Worm (Caenorhabditis elegans) whole organism, L4 larva: ENCODE results near the gene kcc-3.

Experiments used
- F44E2.7 ChIP-seq: fragments of 200-800 bp; sonication (Bioruptor generic); IDR thresholded peaks from 2 replicates; pipeline ENCODE4 v2.1.2; 2022; ENCODE audit warnings: missing genetic modification characterization, missing compliant biosample characterization
- T26A8.4 ChIP-seq: fragments of 200-800 bp; sonication (Bioruptor generic); IDR thresholded peaks from 2 replicates; pipeline ENCODE4 v1.3.6; 2022; ENCODE audit warnings: missing genetic modification characterization, missing compliant biosample characterization
- ZK337.2 ChIP-seq: fragments of 200-800 bp; sonication (Bioruptor generic); IDR thresholded peaks from 2 replicates; pipeline ENCODE4 v1.3.6; 2022; ENCODE audit warnings: missing genetic modification reagents, missing genetic modification characterization, missing compliant biosample characterization
- aha-1 ChIP-seq: fragments of 150-350 bp; peaks from one replicate; lab custom pipeline; 2014; ENCODE audit warnings: missing biosample characterization, missing genetic modification characterization
- aly-2 ChIP-seq: sonication (generic microtip); optimal IDR thresholded peaks from 2 replicates; lab custom pipeline; 2018; ENCODE audit warnings: missing biosample characterization, missing genetic modification characterization
- arid-1 ChIP-seq: fragments of 200-800 bp; sonication (Bioruptor generic); conservative IDR thresholded peaks from 2 replicates; pipeline ENCODE4 v1.3.6; 2022; ENCODE audit warnings: missing genetic modification reagents, missing genetic modification characterization, missing compliant biosample characterization
- ceh-28 ChIP-seq: fragments of 150-350 bp; optimal IDR thresholded peaks from 2 replicates; lab custom pipeline; 2014; ENCODE audit warnings: missing biosample characterization, missing genetic modification reagents, missing genetic modification characterization
- dmd-9 ChIP-seq: fragments of 200-800 bp; sonication (Bioruptor generic); IDR thresholded peaks from 2 replicates; pipeline ENCODE4 v1.3.6; 2022; ENCODE audit warnings: missing genetic modification reagents, missing genetic modification characterization, missing compliant biosample characterization
- dpl-1 ChIP-seq: fragments of 150-350 bp; optimal IDR thresholded peaks from 2 replicates; lab custom pipeline; 2014; ENCODE audit warnings: missing biosample characterization, missing genetic modification reagents, missing genetic modification characterization
- duxl-1 ChIP-seq: sonication (generic microtip); optimal IDR thresholded peaks from 2 replicates; lab custom pipeline; 2016; ENCODE audit warnings: mild to moderate bottlenecking, missing genetic modification characterization, moderate library complexity, missing compliant biosample characterization; ENCODE audit not compliant: poor library complexity
- dve-1 ChIP-seq: sonication (generic microtip); optimal IDR thresholded peaks from 2 replicates; lab custom pipeline; 2017; ENCODE audit warnings: antibody characterized with exemption, mild to moderate bottlenecking, missing genetic modification characterization, missing compliant biosample characterization; ENCODE audit not compliant: insufficient read depth
- fkh-10 ChIP-seq: fragments of 150-350 bp; optimal IDR thresholded peaks from 2 replicates; lab custom pipeline; 2014; ENCODE audit warnings: missing biosample characterization, missing genetic modification reagents, missing genetic modification characterization
- gei-8 ChIP-seq: fragments of 200-800 bp; sonication (Bioruptor generic); optimal IDR thresholded peaks from 2 replicates; lab custom pipeline; 2018; ENCODE audit warnings: mild to moderate bottlenecking, missing genetic modification characterization, missing compliant biosample characterization
- hif-1 ChIP-seq, 2 experiments: sonication (generic microtip); optimal IDR thresholded peaks; 2 replicates each; lab custom pipeline; 2016 to 2017; ENCODE audit warnings: missing compliant biosample characterization in 2 of 2, missing genetic modification characterization in 2 of 2, missing genetic modification reagents in 2 of 2, missing genotype in 2 of 2, mild to moderate bottlenecking in 1 of 2
- hlh-11 ChIP-seq: fragments of 200-800 bp; sonication (Bioruptor generic); optimal IDR thresholded peaks from 2 replicates; lab custom pipeline; 2018; ENCODE audit warnings: mild to moderate bottlenecking, missing genetic modification characterization, missing compliant biosample characterization
- hlh-30 ChIP-seq: sonication (generic microtip); optimal IDR thresholded peaks from 2 replicates; lab custom pipeline; 2017; ENCODE audit warnings: antibody characterized with exemption, mild to moderate bottlenecking, missing genetic modification characterization, missing compliant biosample characterization; ENCODE audit not compliant: insufficient read depth
- lim-7 ChIP-seq: fragments of 200-800 bp; sonication (Bioruptor generic); IDR thresholded peaks from 2 replicates; pipeline ENCODE4 v1.3.6; 2022; ENCODE audit warnings: missing genetic modification characterization, missing compliant biosample characterization
- lin-29 ChIP-seq: fragments of 200-800 bp; sonication (Bioruptor generic); IDR thresholded peaks from 2 replicates; pipeline ENCODE4 v1.3.6; 2022; ENCODE audit warnings: missing genetic modification reagents, missing genetic modification characterization, missing compliant biosample characterization
- lin-38 ChIP-seq: fragments of 200-800 bp; sonication (Bioruptor generic); IDR thresholded peaks from 2 replicates; pipeline ENCODE4 v1.3.6; 2022; ENCODE audit warnings: missing genetic modification reagents, missing genetic modification characterization, missing compliant biosample characterization
- lsy-2 ChIP-seq, 2 experiments: fragments of 150-350 bp in 1 of 2; sonication (generic microtip) in 1 of 2; optimal IDR thresholded peaks; 2 replicates each; lab custom pipeline; 2014 to 2017; ENCODE audit warnings: missing biosample characterization in 2 of 2, missing genetic modification characterization in 2 of 2
- madf-9 ChIP-seq: fragments of 200-800 bp; sonication (Bioruptor generic); conservative IDR thresholded peaks from 2 replicates; pipeline ENCODE4 v1.3.6; 2022; ENCODE audit warnings: missing genetic modification reagents, missing genetic modification characterization, missing compliant biosample characterization
- mep-1 ChIP-seq: fragments of 150-350 bp; sonication (generic microtip); optimal IDR thresholded peaks from 3 replicates; lab custom pipeline; 2014; ENCODE audit warnings: missing biosample characterization, missing genetic modification characterization
- mes-2 ChIP-seq: sonication (generic microtip); optimal IDR thresholded peaks from 2 replicates; lab custom pipeline; 2016; ENCODE audit warnings: missing genotype, mild to moderate bottlenecking, missing genetic modification characterization, missing compliant biosample characterization; ENCODE audit not compliant: poor library complexity, severe bottlenecking
- mxl-3 ChIP-seq: fragments of 200-800 bp; sonication (Bioruptor generic); optimal IDR thresholded peaks from 2 replicates; lab custom pipeline; 2018; ENCODE audit warnings: mild to moderate bottlenecking, missing genetic modification characterization, missing compliant biosample characterization
- nhr-25 ChIP-seq: sonication (generic microtip); optimal IDR thresholded peaks from 2 replicates; lab custom pipeline; 2017; ENCODE audit warnings: missing genetic modification characterization, mild to moderate bottlenecking, missing compliant biosample characterization, antibody characterized with exemption, moderate library complexity, borderline replicate concordance; ENCODE audit not compliant: insufficient read depth
- nhr-28 ChIP-seq: fragments of 150-350 bp; optimal IDR thresholded peaks from 2 replicates; lab custom pipeline; 2014; ENCODE audit warnings: missing biosample characterization, missing genetic modification characterization
- nhr-48 ChIP-seq: sonication (generic microtip); optimal IDR thresholded peaks from 2 replicates; lab custom pipeline; 2016; ENCODE audit warnings: mild to moderate bottlenecking, missing genetic modification characterization, missing compliant biosample characterization
- nhr-77 ChIP-seq: fragments of 150-350 bp; optimal IDR thresholded peaks from 2 replicates; lab custom pipeline; 2014; ENCODE audit warnings: missing biosample characterization, missing genetic modification characterization
- rbr-2 ChIP-seq: sonication (generic microtip); optimal IDR thresholded peaks from 2 replicates; lab custom pipeline; 2016; ENCODE audit warnings: missing genotype, missing genetic modification characterization, missing compliant biosample characterization
- spr-1 ChIP-seq: sonication (generic microtip); optimal IDR thresholded peaks from 2 replicates; lab custom pipeline; 2016; ENCODE audit warnings: mild to moderate bottlenecking, missing genetic modification characterization, missing compliant biosample characterization
- spr-3 ChIP-seq: fragments of 200-800 bp; sonication (Bioruptor generic); optimal IDR thresholded peaks from 2 replicates; lab custom pipeline; 2018; ENCODE audit warnings: mild to moderate bottlenecking, missing genetic modification characterization, missing compliant biosample characterization
- tra-1 ChIP-seq: fragments of 200-800 bp; sonication (Bioruptor generic); IDR thresholded peaks from 2 replicates; pipeline ENCODE4 v1.3.6; 2022; ENCODE audit warnings: missing genetic modification reagents, missing genetic modification characterization, missing compliant biosample characterization
- unc-39 ChIP-seq: sonication (generic microtip); optimal IDR thresholded peaks from 2 replicates; lab custom pipeline; 2017; ENCODE audit warnings: missing biosample characterization, missing genetic modification characterization
- unc-62 ChIP-seq, 3 experiments: fragments of 150-350 bp in 1 of 3; sonication (generic microtip); optimal IDR thresholded peaks in 2 of 3; peaks in 1 of 3; 1 replicate in 1 of 3; 2 replicates in 2 of 3; lab custom pipeline; 2014 to 2017; ENCODE audit warnings: missing biosample characterization in 3 of 3, missing genetic modification characterization in 3 of 3, missing genetic modification reagents in 3 of 3, missing genotype in 1 of 3
- vab-7 ChIP-seq: fragments of 200-800 bp; sonication (Bioruptor generic); IDR thresholded peaks from 2 replicates; pipeline ENCODE4 v1.3.6; 2022; ENCODE audit warnings: missing genetic modification reagents, missing genetic modification characterization, missing compliant biosample characterization
- zfp-3 ChIP-seq: fragments of 200-800 bp; sonication (Bioruptor generic); conservative IDR thresholded peaks from 2 replicates; pipeline ENCODE4 v1.3.6; 2022; ENCODE audit warnings: missing genetic modification reagents, missing genetic modification characterization, missing compliant biosample characterization
- zip-11 ChIP-seq: fragments of 200-800 bp; sonication (Bioruptor generic); IDR thresholded peaks from 2 replicates; pipeline ENCODE4 v1.3.6; 2022; ENCODE audit warnings: missing genetic modification characterization, missing compliant biosample characterization
- zip-2 ChIP-seq: fragments of 150-350 bp; optimal IDR thresholded peaks from 2 replicates; lab custom pipeline; 2014; ENCODE audit warnings: missing biosample characterization, missing genetic modification characterization

kcc-3 gene

DNA sequence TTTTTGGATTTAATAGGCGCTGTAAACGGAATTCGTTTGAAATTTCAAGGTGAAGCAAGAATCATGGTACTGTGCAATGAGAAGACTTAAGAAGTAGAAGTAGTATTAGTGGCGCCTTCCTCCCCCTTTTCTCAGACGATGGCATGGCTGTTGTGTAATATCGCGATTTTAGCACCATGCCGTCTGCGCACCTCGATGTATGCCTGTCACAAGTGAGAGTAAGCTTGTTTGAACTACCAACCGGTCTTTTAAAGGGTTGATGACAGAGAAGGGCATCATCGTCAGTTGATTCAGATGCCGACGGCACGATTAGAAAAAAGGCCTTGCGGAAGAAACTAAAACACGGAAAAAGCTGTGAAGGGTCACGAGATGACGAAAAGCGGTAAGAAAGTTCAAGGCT lies 30.1 kb downstream of the kcc-3 start:
- TF ChIP-seq unc-62 (GFP tag; optimal IDR thresholded peaks at IDR 0.05 in 1 of 2; lab: Kevin White, UChicago) (peak in 1 of 2 experiments; percentile 61), unc-62 (tag; optimal IDR thresholded peaks at IDR 0.05; lab: Kevin White, UChicago) (no peak), nhr-77 (tag; lab: Kevin White, UChicago) (no peak), hlh-11 (tag; lab: Kevin White, UChicago) (peak; percentile 71), unc-39 (tag; lab: Kevin White, UChicago) (no peak), mep-1 (tag; lab: Kevin White, UChicago) (peak; percentile 1), zip-11 (GFP tag; lab: Robert Waterston, UW) (no peak), F44E2.7 (GFP tag; lab: Robert Waterston, UW) (no peak), aha-1 (tag; lab: Kevin White, UChicago) (peak; percentile 73), T26A8.4 (peak; percentile 20; the same call in 1 of the 2 replicates), mxl-3 (GFP tag; lab: Kevin White, UChicago) (peak; percentile 61), nhr-48 (tag; lab: Kevin White, UChicago) (peak; percentile 8), hlh-30 (tag; lab: Kevin White, UChicago) (peak; percentile 51), lin-38 (GFP tag; lab: Robert Waterston, UW) (no peak), gei-8 (GFP tag; lab: Kevin White, UChicago) (no peak), tra-1 (GFP tag; lab: Robert Waterston, UW) (no peak), spr-3 (GFP tag; lab: Kevin White, UChicago) (no peak), nhr-25 (tag; lab: Kevin White, UChicago) (peak; percentile 52)

DNA sequence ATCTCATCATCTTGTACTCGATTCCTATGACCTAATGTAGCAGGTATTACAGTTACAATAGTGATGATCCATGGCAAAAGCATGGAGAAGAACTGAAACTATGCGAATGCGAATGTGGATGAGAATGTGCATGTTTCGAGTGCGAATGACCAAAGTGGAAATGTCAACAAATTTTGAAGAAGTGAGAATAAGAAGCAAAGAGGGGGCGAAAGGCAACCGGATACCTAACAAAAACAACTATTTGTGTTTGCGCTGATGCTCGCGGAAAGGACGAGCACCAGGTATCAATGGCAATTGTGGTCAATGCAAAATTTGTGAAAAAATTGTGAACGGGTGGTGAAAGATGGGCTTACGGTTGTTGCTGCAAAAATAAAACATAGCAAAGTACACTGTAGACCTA lies 31.5 kb downstream of the kcc-3 start, which contains the start of gene nas-7:
nas-7 (minus strand) TSS at position 101 of the 400 bp plus-strand sequence.
- TF ChIP-seq rbr-2 (tag; lab: Kevin White, UChicago) = no peak
- no peak for TF ChIP-seq spr-1 (tag; lab: Kevin White, UChicago)
- TF ChIP-seq unc-39 (tag; lab: Kevin White, UChicago) = no peak
- peak; percentile 52 for TF ChIP-seq aha-1 (tag; lab: Kevin White, UChicago)
- TF ChIP-seq, all 104 proteins: peak for 1

DNA sequence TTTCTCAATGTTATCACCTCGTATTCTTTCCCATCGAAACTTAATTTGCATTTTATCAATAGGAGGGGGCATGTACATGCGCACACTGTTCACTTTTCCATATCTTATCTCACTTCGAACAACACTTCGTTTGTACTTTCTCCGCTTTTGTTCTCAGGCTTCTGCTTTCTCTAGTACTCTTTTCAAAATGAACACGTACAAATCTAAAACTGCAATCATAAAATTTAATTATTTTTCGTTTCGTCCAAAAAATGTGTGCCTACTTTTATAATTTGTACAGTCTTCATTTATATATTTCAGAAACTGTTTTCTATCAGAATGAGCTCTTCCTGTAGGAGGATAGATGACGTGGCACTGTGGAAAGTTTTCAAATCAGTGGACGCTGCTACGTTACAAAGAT lies 35.4 kb downstream of the kcc-3 start, which contains the start of gene C07D10.1:
C07D10.1 (plus strand) TSS at position 301 of the 400 bp plus-strand sequence.
- TF ChIP-seq dpl-1 (GFP tag; lab: Kevin White, UChicago) (no peak), ceh-28 (tag; lab: Kevin White, UChicago) (no peak), lin-38 (GFP tag; lab: Robert Waterston, UW) (peak; percentile 9; the same call in 1 of the 2 replicates), lim-7 (no peak)

DNA sequence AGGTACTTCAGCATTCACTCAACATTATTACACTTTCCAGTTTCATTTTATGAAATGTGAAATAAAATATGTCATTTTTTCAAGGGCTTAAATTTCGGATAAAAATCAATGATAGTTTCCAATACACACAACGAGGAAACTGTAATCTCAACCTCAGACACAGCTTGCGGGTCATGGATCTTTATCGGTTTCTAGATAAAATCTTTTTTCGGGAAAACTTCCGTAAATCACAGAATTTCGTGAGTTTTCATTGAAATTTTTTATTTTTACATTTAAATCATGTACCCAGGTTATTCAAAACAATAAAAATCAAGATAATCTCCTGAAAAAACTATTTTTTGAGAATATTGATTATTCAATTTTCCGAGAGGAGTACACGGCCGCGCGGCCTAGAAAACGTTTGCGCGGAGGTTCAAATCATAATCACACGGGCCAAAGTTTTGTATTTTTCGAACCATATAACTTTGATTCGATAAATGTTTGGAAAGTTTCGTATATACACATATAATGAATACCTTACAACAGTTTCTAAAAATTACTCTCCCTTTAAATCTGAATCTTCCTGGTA lies 36.7 kb downstream of the kcc-3 start:
- peak; percentile 78 for TF ChIP-seq mes-2 (tag; lab: Kevin White, UChicago)
- no peak for TF ChIP-seq fkh-10 (GFP tag; lab: Kevin White, UChicago)
- TF ChIP-seq dve-1 (tag; lab: Kevin White, UChicago) = peak; percentile 8
- 0 out of 2 replicates have a peak, but pooled peaks have one; percentile 18 for TF ChIP-seq zfp-3 (GFP tag; lab: Robert Waterston, UW)
- no peak for TF ChIP-seq F44E2.7 (GFP tag; lab: Robert Waterston, UW)
- peak in 1 of 2 experiments; percentile 43 for TF ChIP-seq hif-1 (tag; optimal IDR thresholded peaks at IDR 0.05; lab: Kevin White, UChicago)
- peak in 1 of 2 experiments; percentile 26 for TF ChIP-seq lsy-2 (tag; optimal IDR thresholded peaks at IDR 0.05; lab: Kevin White, UChicago)
- TF ChIP-seq vab-7 = no peak
- peak; percentile 50 for TF ChIP-seq dpl-1 (GFP tag; lab: Kevin White, UChicago)
- 0 out of 2 replicates have a peak, but pooled peaks have one; percentile 13 for TF ChIP-seq arid-1 (GFP tag; lab: Robert Waterston, UW)
- TF ChIP-seq madf-9 (GFP tag; lab: Robert Waterston, UW) = no peak
- no peak for TF ChIP-seq nhr-28
- no peak for TF ChIP-seq lin-29 (GFP tag; lab: Robert Waterston, UW)
- no peak for TF ChIP-seq aly-2 (tag; lab: Kevin White, UChicago)
- TF ChIP-seq spr-1 (tag; lab: Kevin White, UChicago) = peak; percentile 5
- peak; percentile 58 for TF ChIP-seq zip-2 (tag; lab: Kevin White, UChicago)
- TF ChIP-seq dmd-9 = 0 out of 2 replicates have a peak, but pooled peaks have one; percentile 28
- peak; percentile 43; the same call in 1 of the 2 replicates for TF ChIP-seq lin-38 (GFP tag; lab: Robert Waterston, UW)
- peak; percentile 8 for TF ChIP-seq mep-1 (tag; lab: Kevin White, UChicago)
- peak; percentile 40 for TF ChIP-seq duxl-1 (tag; lab: Kevin White, UChicago)
- no peak for TF ChIP-seq ZK337.2 (GFP tag; lab: Robert Waterston, UW)
